Worm (Caenorhabditis elegans): ENCODE measurements around the gene F14H12.17.

DNA sequence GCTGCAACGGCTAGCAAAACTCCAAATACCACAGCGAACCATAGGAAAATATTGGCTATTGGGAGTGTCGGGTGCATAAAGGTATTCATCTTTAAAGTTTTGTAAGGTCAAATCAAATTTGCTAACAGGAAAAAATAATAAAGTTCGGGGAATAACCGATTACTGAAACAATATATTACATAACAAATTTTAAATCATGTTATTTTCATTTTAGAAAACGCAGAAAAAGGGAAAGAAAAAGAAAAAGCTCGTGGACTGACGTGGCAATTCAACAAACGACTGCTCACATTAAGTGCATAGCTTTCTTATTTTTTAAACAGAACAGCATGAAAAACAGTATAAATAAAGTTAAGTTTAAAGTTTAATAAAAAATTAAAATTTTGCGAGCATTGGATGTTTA is 10.0 kb upstream of the F14H12.17 start, which contains the start of gene R160.6:
- no peak for TF ChIP-seq mab-5 (tag; optimal IDR thresholded peaks at IDR 0.05)
- TF ChIP-seq nhr-76 (tag; optimal IDR thresholded peaks at IDR 0.05): no peak

All from whole organism, mixed stage, embryonic.